Worm (Caenorhabditis elegans) whole organism, L4/young adult: ENCODE data around the gene T16G12.7.

Experiments
- dao-5 ChIP-seq: sonication (generic microtip); optimal IDR thresholded peaks from 2 replicates; lab custom pipeline; 2016; ENCODE audit warnings: missing genotype, missing genetic modification characterization, moderate library complexity, missing compliant biosample characterization
- him-1 ChIP-seq: sonication (generic microtip); optimal IDR thresholded peaks from 2 replicates; lab custom pipeline; 2016; ENCODE audit warnings: missing genotype, missing genetic modification reagents, missing genetic modification characterization, missing compliant biosample characterization

DNA sequence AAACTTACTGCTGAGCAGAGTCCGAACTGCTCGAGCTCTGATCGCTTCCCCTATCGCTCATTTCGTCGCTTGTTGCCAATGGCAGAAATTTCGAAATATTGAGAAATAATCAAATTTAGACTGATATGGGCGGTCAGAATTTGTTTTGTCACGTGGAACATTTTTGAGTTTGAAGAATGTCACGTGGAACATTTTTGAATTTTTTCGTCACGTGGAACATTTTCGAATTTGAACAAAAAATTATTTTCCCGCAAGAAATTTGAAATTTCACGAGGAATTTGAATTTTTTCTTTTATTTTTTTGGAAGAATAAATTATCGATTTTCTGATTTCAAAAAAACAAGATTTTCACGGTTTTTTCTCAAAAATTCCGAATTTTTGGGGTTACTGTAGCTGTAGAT lies 29.8 kb downstream of the T16G12.7 start, which contains the start of gene fbxa-155:
- TF ChIP-seq him-1 (tag; lab: Kevin White, UChicago) (no peak), dao-5 (tag; lab: Kevin White, UChicago) (no peak)
